Worm (Caenorhabditis elegans): Measurements from ENCODE around the gene perm-5.

Gene perm-5

DNA sequence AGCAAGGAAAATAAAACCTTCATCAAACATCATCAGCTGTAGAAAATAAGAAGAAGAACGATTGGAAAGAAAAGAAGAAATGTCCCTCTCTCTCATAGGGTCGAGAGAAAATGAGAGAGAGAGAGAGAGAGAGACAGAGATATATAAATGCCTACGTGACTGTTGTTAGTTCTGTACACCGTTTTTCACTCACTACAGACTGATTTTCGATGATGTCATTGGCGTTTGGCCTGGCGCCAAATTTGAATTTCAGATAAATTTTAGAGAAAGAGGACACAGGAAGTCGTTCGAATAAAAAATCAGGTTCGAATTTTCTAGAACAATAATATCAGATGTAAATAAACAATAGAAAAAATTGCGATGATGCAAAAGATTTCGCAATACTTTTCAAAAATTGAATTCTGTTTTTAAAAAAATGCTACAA, 47.3 kb downstream of the perm-5 start (continued):
- TF ChIP-seq madf-9 (GFP tag; conservative IDR thresholded peaks at IDR 0.05) (no peak; the same call in 1 of the 2 replicates), T20F7.1 (GFP tag; optimal IDR thresholded peaks at IDR 0.05) (peak; percentile 53), hif-1 (tag; optimal IDR thresholded peaks at IDR 0.05) (peak; percentile 88 to 100), nhr-76 (tag; optimal IDR thresholded peaks at IDR 0.05) (no peak), dpl-1 (GFP tag; optimal IDR thresholded peaks at IDR 0.05) (peak; percentile 83), nhr-25 (tag; optimal IDR thresholded peaks at IDR 0.05; ENCODE audit: borderline replicate concordance, insufficient read depth) (no peak), R02D3.7 (tag; optimal IDR thresholded peaks at IDR 0.05) (no peak), mes-2 (tag; optimal IDR thresholded peaks at IDR 0.05; ENCODE audit: poor library complexity, severe bottlenecking) (peak; percentile 31), snpc-4 (tag; optimal IDR thresholded peaks at IDR 0.05) (no peak), Y5F2A.4 (GFP tag; optimal IDR thresholded peaks at IDR 0.05) (no peak), mdt-29 (GFP tag; IDR thresholded peaks at IDR 0.05) (peak; percentile 22; the same call in 1 of the 2 replicates), hlh-11 (tag; optimal IDR thresholded peaks at IDR 0.05) (peak; percentile 87), dmd-8 (GFP tag; IDR thresholded peaks at IDR 0.05) (no peak), tra-1 (GFP tag; IDR thresholded peaks at IDR 0.05) (peak; percentile 63; the same call in 1 of the 2 replicates), daf-12 (tag; optimal IDR thresholded peaks at IDR 0.05) (no peak), spr-1 (tag; optimal IDR thresholded peaks at IDR 0.05) (peak; percentile 38)

DNA sequence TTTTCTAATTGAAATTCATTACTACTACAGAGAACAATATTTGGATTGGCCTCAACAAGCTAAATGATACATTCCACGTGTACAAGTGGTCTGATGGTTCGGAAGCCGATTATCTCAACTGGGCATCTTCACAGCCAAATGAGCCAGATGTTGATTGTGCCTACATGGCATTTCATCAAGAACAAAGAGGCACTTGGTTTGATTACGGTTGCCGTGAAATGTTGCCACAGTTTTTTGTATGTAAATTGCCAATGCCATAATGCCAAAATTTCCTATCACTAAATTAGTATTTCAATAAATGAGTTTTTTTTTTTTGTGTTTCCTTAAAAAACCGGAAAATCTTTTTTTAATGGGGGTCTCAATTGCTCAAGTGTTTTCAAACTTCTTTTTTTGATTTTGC, 48.6 kb downstream of the perm-5 start:
- TF ChIP-seq unc-62 (GFP tag; optimal IDR thresholded peaks at IDR 0.05 in 1 of 2) (peak in 1 of 2 experiments; percentile 95), unc-62 (tag; optimal IDR thresholded peaks at IDR 0.05) (no peak), F37D6.2 (tag; optimal IDR thresholded peaks at IDR 0.05) (no peak)

DNA sequence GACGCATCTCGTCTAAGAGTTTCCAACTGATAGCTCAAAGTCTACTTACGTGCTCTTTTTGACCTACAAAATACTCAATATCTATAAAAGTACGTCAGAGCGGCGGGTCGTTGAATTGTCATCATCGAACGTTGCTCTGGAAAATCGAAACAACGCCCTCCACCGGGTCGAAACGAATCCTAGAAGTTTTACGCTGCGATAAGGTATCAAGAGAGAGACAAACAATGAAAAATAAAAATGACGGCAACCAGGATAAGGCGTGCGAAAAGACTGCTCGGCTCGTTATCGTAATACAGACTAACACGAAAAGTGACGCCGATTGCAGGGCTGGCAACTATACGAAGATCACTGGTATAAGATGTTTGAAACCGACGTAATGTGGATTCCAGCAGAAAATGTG, 49.1 kb downstream of the perm-5 start:
- TF ChIP-seq unc-39 (tag; optimal IDR thresholded peaks at IDR 0.05) (no peak), ztf-11 (tag; optimal IDR thresholded peaks at IDR 0.05) (no peak), hif-1 (tag; optimal IDR thresholded peaks at IDR 0.05) (peak in 1 of 2 experiments; percentile 34), F49E8.2 (tag; optimal IDR thresholded peaks at IDR 0.05; ENCODE audit: borderline replicate concordance) (no peak), dve-1 (tag; optimal IDR thresholded peaks at IDR 0.05; ENCODE audit: insufficient read depth) (peak; percentile 68), ama-1 (optimal IDR thresholded peaks at IDR 0.05) (no peak), ZK546.5 (tag; optimal IDR thresholded peaks at IDR 0.05) (no peak), unc-130 (GFP tag; optimal IDR thresholded peaks at IDR 0.05) (no peak), D1046.2 (GFP tag; IDR thresholded peaks at IDR 0.05) (no peak), fkh-10 (GFP tag; optimal IDR thresholded peaks at IDR 0.05) (no peak), zip-11 (GFP tag; IDR thresholded peaks at IDR 0.05) (no peak), Y48G9A.11 (GFP tag; IDR thresholded peaks at IDR 0.05) (no peak), dmd-9 (GFP tag; IDR thresholded peaks at IDR 0.05) (no peak), lim-7 (GFP tag; IDR thresholded peaks at IDR 0.05) (no peak), lin-38 (GFP tag; IDR thresholded peaks at IDR 0.05) (no peak), ztf-7 (tag; optimal IDR thresholded peaks at IDR 0.05) (no peak), nhr-48 (tag; optimal IDR thresholded peaks at IDR 0.05) (peak; percentile 51), nhr-77 (tag; optimal IDR thresholded peaks at IDR 0.05) (peak; percentile 33), nhr-102 (tag; optimal IDR thresholded peaks at IDR 0.05) (peak; percentile 9), aha-1 (tag) (no peak), cey-2 (tag; optimal IDR thresholded peaks at IDR 0.05; ENCODE audit: borderline replicate concordance, insufficient read depth) (no peak), dmd-6 (GFP tag; IDR thresholded peaks at IDR 0.05) (peak; percentile 94), ceh-44 (GFP tag; IDR thresholded peaks at IDR 0.05) (no peak), pqm-1 (tag; optimal IDR thresholded peaks at IDR 0.05) (peak; percentile 55), nhr-111 (GFP tag; optimal IDR thresholded peaks at IDR 0.05) (no peak), ces-1 (GFP tag; optimal IDR thresholded peaks at IDR 0.05) (no peak), zag-1 (tag; optimal IDR thresholded peaks at IDR 0.05) (no peak), mxl-3 (GFP tag; optimal IDR thresholded peaks at IDR 0.05) (peak; percentile 19), pha-4 (GFP tag; IDR thresholded peaks at IDR 0.05) (peak; percentile 12; the same call in 1 of the 2 replicates), pha-4 (tag; optimal IDR thresholded peaks at IDR 0.05) (no peak), mes-2 (tag; optimal IDR thresholded peaks at IDR 0.05; ENCODE audit: poor library complexity, severe bottlenecking) (no peak), lsy-2 (tag; optimal IDR thresholded peaks at IDR 0.05) (no peak)
